Worm (Caenorhabditis elegans): ENCODE data around the gene srh-109.

The srh-109 gene

DNA sequence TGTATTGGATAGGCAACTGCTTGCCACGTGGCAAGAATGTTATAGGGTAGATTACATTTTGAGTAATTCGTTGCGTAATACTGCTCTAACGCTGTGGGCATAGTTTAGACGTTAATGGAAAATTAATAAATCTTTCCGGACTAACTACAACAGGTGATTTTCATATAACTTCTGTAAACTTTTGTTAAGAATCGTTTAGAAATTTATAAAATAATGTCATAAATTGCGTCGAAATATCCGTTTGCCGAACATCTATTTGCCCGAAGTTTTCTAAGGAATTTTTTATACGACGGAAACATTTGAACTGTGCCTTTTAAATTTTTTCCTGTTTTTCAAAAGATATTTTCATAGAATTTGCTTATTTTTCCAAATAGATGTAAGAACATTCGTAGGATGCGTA is 5.9 kb upstream of the srh-109 start, which contains the start of gene srh-112:
srh-112 (minus strand) TSS at position 101 of the 400 bp plus-strand sequence.
- no peak for TF ChIP-seq pha-4 (tag; optimal IDR thresholded peaks at IDR 0.05)
- TF ChIP-seq unc-39 (tag; optimal IDR thresholded peaks at IDR 0.05) = no peak
- no peak for TF ChIP-seq zag-1 (tag; optimal IDR thresholded peaks at IDR 0.05)
- no peak for TF ChIP-seq nhr-28 (tag; optimal IDR thresholded peaks at IDR 0.05)
- no peak for TF ChIP-seq nhr-12 (tag; optimal IDR thresholded peaks at IDR 0.05)
- TF ChIP-seq lin-15B (tag; optimal IDR thresholded peaks at IDR 0.05) = no peak
- TF ChIP-seq fos-1 (tag; optimal IDR thresholded peaks at IDR 0.05) = no peak
- TF ChIP-seq daf-12 (tag; optimal IDR thresholded peaks at IDR 0.05) = no peak
- TF ChIP-seq nhr-23 (tag; optimal IDR thresholded peaks at IDR 0.05) = no peak
- TF ChIP-seq fkh-2 (tag; optimal IDR thresholded peaks at IDR 0.05) = no peak
- no peak for TF ChIP-seq nhr-11 (tag; optimal IDR thresholded peaks at IDR 0.05)
- TF ChIP-seq elt-1 (tag; optimal IDR thresholded peaks at IDR 0.05) = no peak
- no peak for TF ChIP-seq nfya-1 (tag; optimal IDR thresholded peaks at IDR 0.05; ENCODE audit: insufficient read depth)
- no peak for TF ChIP-seq jun-1 (tag; optimal IDR thresholded peaks at IDR 0.05)
- TF ChIP-seq elt-3 (tag; optimal IDR thresholded peaks at IDR 0.05) = no peak

DNA sequence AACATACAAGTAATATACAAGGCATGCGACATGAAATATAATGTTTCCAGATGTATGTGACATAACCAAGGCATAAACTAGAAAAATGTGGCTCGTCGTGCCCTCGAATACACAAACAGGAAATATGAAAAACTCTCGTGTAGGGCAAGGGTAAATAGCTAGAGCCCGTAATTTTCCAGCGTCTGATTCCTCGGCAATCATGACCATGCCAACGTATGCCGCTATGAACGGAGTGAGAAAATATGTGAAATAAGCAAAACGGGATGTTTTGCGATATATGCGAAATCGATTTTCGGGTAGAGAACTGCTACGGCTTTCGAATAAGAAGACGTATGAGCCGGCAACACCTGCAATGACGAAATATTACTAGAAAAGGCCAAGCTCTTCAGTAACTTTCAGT is 5.1 kb upstream of the srh-109 start, which contains the start of gene scl-25:
scl-25 (plus strand) TSS at position 301 of the 400 bp plus-strand sequence.
- no peak for TF ChIP-seq ceh-82 (tag; optimal IDR thresholded peaks at IDR 0.05)
- TF ChIP-seq fos-1 (tag; optimal IDR thresholded peaks at IDR 0.05) = no peak
- TF ChIP-seq nhr-77 (tag; optimal IDR thresholded peaks at IDR 0.05) = no peak
- no peak for TF ChIP-seq nhr-23 (tag; optimal IDR thresholded peaks at IDR 0.05)
- TF ChIP-seq eor-1 (tag; optimal IDR thresholded peaks at IDR 0.05) = no peak
- no peak for TF ChIP-seq zag-1 (tag; optimal IDR thresholded peaks at IDR 0.05)
- no peak for TF ChIP-seq jun-1 (tag; optimal IDR thresholded peaks at IDR 0.05)
- no peak for TF ChIP-seq hmg-11 (tag; optimal IDR thresholded peaks at IDR 0.05)
- TF ChIP-seq tbx-2 (tag; optimal IDR thresholded peaks at IDR 0.05) = no peak
- TF ChIP-seq lsy-12 (tag; optimal IDR thresholded peaks at IDR 0.05) = no peak
- TF ChIP-seq ztf-4 (tag; optimal IDR thresholded peaks at IDR 0.05) = no peak
- no peak for TF ChIP-seq lin-39 (tag; optimal IDR thresholded peaks at IDR 0.05)
- TF ChIP-seq aly-2 (tag; optimal IDR thresholded peaks at IDR 0.05) = no peak
- TF ChIP-seq nhr-67 (tag; optimal IDR thresholded peaks at IDR 0.05) = no peak
- TF ChIP-seq ZK546.5 (tag; optimal IDR thresholded peaks at IDR 0.05) = no peak
- no peak for TF ChIP-seq mdl-1 (tag; optimal IDR thresholded peaks at IDR 0.05)
- no peak for TF ChIP-seq egl-5 (tag; optimal IDR thresholded peaks at IDR 0.05)

DNA sequence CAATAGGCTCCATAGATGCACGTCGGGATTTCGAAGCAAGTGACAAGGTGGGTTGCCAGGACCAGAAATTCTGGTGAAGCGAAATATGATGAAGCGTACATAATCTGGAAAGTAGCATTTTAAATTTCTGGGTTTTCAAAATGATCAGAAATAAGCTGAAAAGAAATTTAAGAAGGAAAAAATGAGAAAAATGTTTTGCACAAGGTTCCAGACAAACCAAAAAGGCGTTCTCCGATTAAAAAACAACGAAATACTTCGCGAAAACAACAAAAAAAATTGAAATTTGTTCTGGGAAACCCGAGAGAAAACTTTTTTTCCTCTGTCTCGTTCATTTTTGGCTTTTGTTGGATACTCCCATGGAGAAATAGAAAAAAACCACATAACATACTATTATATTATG is 3.1 kb upstream of the srh-109 start, which contains the start of gene srh-252:
srh-252 (minus strand) TSS at position 101 of the 400 bp plus-strand sequence.
- TF ChIP-seq lsy-12 (tag; optimal IDR thresholded peaks at IDR 0.05) (no peak), egl-5 (tag; optimal IDR thresholded peaks at IDR 0.05) (no peak), ama-1 (optimal IDR thresholded peaks at IDR 0.05) (no peak), sea-2 (GFP tag; optimal IDR thresholded peaks at IDR 0.05) (no peak), nhr-76 (tag; optimal IDR thresholded peaks at IDR 0.05) (no peak)

DNA sequence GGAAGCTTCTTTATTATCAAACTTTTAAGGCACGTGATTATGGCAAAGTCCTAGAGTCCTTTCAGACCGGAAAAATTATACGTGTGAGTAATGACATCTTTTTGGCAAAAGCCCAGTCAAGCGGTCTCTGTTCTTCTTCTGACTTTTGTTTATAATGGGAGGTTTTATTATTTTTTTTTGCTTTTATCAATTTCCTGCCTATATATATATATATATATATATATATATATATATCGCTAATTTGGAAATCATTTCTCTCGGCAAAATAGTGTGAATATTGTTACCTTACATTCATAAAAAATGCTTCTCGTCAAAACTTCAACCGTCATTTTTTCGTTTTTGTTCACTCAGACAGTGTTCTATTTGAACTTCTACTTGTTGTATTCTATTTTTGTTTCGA is 2.6 kb downstream of the srh-109 start, which contains the start of gene srbc-62:
srbc-62 (plus strand) TSS at position 301 of the 400 bp plus-strand sequence.
- TF ChIP-seq fkh-10 (GFP tag; optimal IDR thresholded peaks at IDR 0.05) = no peak
- TF ChIP-seq mdl-1 (tag; optimal IDR thresholded peaks at IDR 0.05) = no peak
- TF ChIP-seq nhr-11 (tag; optimal IDR thresholded peaks at IDR 0.05) = no peak
- no peak for TF ChIP-seq ztf-4 (tag; optimal IDR thresholded peaks at IDR 0.05)
- TF ChIP-seq ceh-16 (tag; optimal IDR thresholded peaks at IDR 0.05) = no peak
- TF ChIP-seq fkh-2 (tag; optimal IDR thresholded peaks at IDR 0.05) = no peak
- TF ChIP-seq sea-2 (GFP tag; optimal IDR thresholded peaks at IDR 0.05) = no peak

DNA sequence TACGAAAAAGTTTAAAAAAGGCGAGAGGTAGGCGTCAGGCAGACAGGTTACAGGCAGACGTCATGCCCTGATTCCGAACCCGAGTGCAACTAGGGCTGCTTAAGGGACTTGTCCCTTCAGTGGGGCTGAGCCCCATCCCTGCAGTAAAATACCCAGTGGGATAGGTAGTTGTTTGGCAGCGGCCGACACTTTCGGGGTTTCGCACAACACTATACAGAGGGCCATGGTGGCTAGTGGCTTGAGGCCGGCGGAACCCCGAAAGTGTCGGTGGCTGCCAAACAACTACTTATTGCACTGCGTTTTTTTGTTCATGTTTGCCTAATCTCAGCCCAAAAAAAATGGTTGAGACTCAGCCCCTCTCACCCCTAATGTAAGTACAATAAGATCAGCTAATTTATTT is 4.6 kb downstream of the srh-109 start:
- no peak for TF ChIP-seq R02D3.7 (tag; optimal IDR thresholded peaks at IDR 0.05)
- TF ChIP-seq nhr-11 (tag; optimal IDR thresholded peaks at IDR 0.05) = no peak
- TF ChIP-seq ceh-16 (tag; optimal IDR thresholded peaks at IDR 0.05) = no peak
- TF ChIP-seq ZK546.5 (tag; optimal IDR thresholded peaks at IDR 0.05) = no peak
- TF ChIP-seq pqm-1 (tag; optimal IDR thresholded peaks at IDR 0.05) = no peak
- no peak for TF ChIP-seq nhr-77 (tag; optimal IDR thresholded peaks at IDR 0.05)
- TF ChIP-seq nhr-237 (tag; optimal IDR thresholded peaks at IDR 0.05) = no peak
- TF ChIP-seq lin-39 (tag; optimal IDR thresholded peaks at IDR 0.05) = no peak
- TF ChIP-seq jun-1 (tag; optimal IDR thresholded peaks at IDR 0.05) = no peak
- no peak for TF ChIP-seq pha-4 (tag; optimal IDR thresholded peaks at IDR 0.05)
- no peak for TF ChIP-seq eor-1 (tag; optimal IDR thresholded peaks at IDR 0.05)
- TF ChIP-seq fkh-2 (tag; optimal IDR thresholded peaks at IDR 0.05) = no peak
- no peak for TF ChIP-seq zag-1 (tag; optimal IDR thresholded peaks at IDR 0.05)
- TF ChIP-seq nhr-23 (tag; optimal IDR thresholded peaks at IDR 0.05) = no peak
- TF ChIP-seq elt-2 (tag; optimal IDR thresholded peaks at IDR 0.05) = no peak
- no peak for TF ChIP-seq ztf-11 (tag; optimal IDR thresholded peaks at IDR 0.05)

All from whole organism, L3 larva.